Worm (Caenorhabditis elegans) whole organism, early embryonic: ENCODE data around the gene ent-3.

Source experiments
- ama-1 ChIP-seq: fragments of 150-350 bp; optimal IDR thresholded peaks from 2 replicates; lab custom pipeline; 2014
- flt-1 ChIP-seq: fragments of 200-800 bp; sonication (Bioruptor generic); IDR thresholded peaks from 2 replicates; pipeline ENCODE4 v1.3.6; 2022; ENCODE audit warnings: missing genetic modification characterization, missing compliant biosample characterization
- hnd-1 ChIP-seq: sonication (generic microtip); optimal IDR thresholded peaks from 2 replicates; lab custom pipeline; 2016; ENCODE audit warnings: missing genetic modification characterization, missing compliant biosample characterization
- tbx-37 ChIP-seq: fragments of 200-800 bp; sonication (Bioruptor generic); conservative IDR thresholded peaks from 2 replicates; pipeline ENCODE4 v1.3.6; 2022; ENCODE audit warnings: missing genetic modification reagents, missing genetic modification characterization, missing compliant biosample characterization
- tra-4 ChIP-seq: sonication (generic microtip); optimal IDR thresholded peaks from 2 replicates; lab custom pipeline; 2017; ENCODE audit warnings: missing genetic modification characterization, missing compliant biosample characterization

DNA sequence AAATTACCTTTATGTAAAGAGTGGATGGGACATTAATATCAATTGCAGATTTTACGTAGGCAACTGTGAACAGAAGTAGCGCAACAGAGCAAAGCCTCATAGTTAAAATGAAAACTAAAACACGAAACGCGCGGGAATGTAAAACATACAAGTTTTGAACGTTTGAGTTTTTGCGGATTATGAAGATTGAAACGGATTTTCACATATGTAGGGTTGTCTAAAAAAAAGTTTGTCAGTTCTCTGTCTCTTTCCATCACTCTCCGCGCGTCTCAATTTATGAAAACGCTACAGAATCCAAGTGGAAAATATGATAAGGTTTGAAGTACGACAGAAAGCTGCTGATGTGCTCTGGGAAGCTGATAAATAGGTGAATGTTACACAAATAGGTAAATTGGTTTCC, 10.9 kb upstream of the ent-3 start, which contains the start of gene K02E11.3:
- TF ChIP-seq ama-1, result no peak
- TF ChIP-seq flt-1 (GFP tag; lab: Robert Waterston, UW), result no peak
- no peak for TF ChIP-seq tbx-37 (GFP tag; lab: Robert Waterston, UW)
- no peak for TF ChIP-seq hnd-1 (tag; lab: Kevin White, UChicago)
- no peak for TF ChIP-seq tra-4 (tag; lab: Kevin White, UChicago)
